Worm (Caenorhabditis elegans) whole organism, L4 larva: Measurements from ENCODE around the gene F01E11.20.
A peak's percentile ranks its signal among the peaks of the same experiment; 100 is the strongest.

ENCODE experiments used
- F26F4.8 ChIP-seq: fragments of 200-800 bp; sonication (Bioruptor generic); conservative IDR thresholded peaks from 2 replicates; pipeline ENCODE4 v1.3.6; 2022; ENCODE audit warnings: missing genetic modification characterization, missing compliant biosample characterization
- F49E8.2 ChIP-seq: sonication (generic microtip); optimal IDR thresholded peaks from 2 replicates; lab custom pipeline; 2016; ENCODE audit warnings: missing compliant biosample characterization, mild to moderate bottlenecking, missing genetic modification characterization, borderline replicate concordance
- T20F7.1 ChIP-seq: fragments of 200-800 bp; sonication (Bioruptor generic); optimal IDR thresholded peaks from 2 replicates; lab custom pipeline; 2018; ENCODE audit warnings: mild to moderate bottlenecking, missing genetic modification characterization, missing compliant biosample characterization
- T26A8.4 ChIP-seq: fragments of 200-800 bp; sonication (Bioruptor generic); IDR thresholded peaks from 2 replicates; pipeline ENCODE4 v1.3.6; 2022; ENCODE audit warnings: missing genetic modification characterization, missing compliant biosample characterization
- aha-1 ChIP-seq: fragments of 150-350 bp; peaks from one replicate; lab custom pipeline; 2014; ENCODE audit warnings: missing biosample characterization, missing genetic modification characterization
- ceh-20 ChIP-seq: fragments of 200-800 bp; sonication (Bioruptor generic); IDR thresholded peaks from 2 replicates; pipeline ENCODE4 v1.3.6; 2022; ENCODE audit warnings: missing genetic modification reagents, missing genetic modification characterization, missing compliant biosample characterization
- ceh-28 ChIP-seq: fragments of 150-350 bp; optimal IDR thresholded peaks from 2 replicates; lab custom pipeline; 2014; ENCODE audit warnings: missing biosample characterization, missing genetic modification reagents, missing genetic modification characterization
- ceh-32 ChIP-seq: sonication (generic microtip); optimal IDR thresholded peaks from 2 replicates; lab custom pipeline; 2016; ENCODE audit warnings: mild to moderate bottlenecking, missing genetic modification characterization, missing compliant biosample characterization; ENCODE audit not compliant: poor library complexity
- ceh-62 ChIP-seq: sonication (generic microtip); optimal IDR thresholded peaks from 2 replicates; lab custom pipeline; 2017; ENCODE audit warnings: missing biosample characterization, missing genetic modification characterization
- ceh-82 ChIP-seq: sonication (generic microtip); optimal IDR thresholded peaks from 2 replicates; lab custom pipeline; 2017; ENCODE audit warnings: missing biosample characterization, missing genetic modification characterization
- ces-1 ChIP-seq: fragments of 150-350 bp; sonication (generic microtip); optimal IDR thresholded peaks from 4 replicates; lab custom pipeline; 2014; ENCODE audit warnings: missing biosample characterization, missing genetic modification reagents, missing genetic modification characterization
- ctbp-1 ChIP-seq: fragments of 200-800 bp; sonication (Bioruptor generic); IDR thresholded peaks from 2 replicates; pipeline ENCODE4 v1.3.6; 2022; ENCODE audit warnings: missing genetic modification reagents, missing genetic modification characterization, missing compliant biosample characterization
- dpl-1 ChIP-seq: fragments of 150-350 bp; optimal IDR thresholded peaks from 2 replicates; lab custom pipeline; 2014; ENCODE audit warnings: missing biosample characterization, missing genetic modification reagents, missing genetic modification characterization
- fkh-10 ChIP-seq: fragments of 150-350 bp; optimal IDR thresholded peaks from 2 replicates; lab custom pipeline; 2014; ENCODE audit warnings: missing biosample characterization, missing genetic modification reagents, missing genetic modification characterization
- hlh-11 ChIP-seq: fragments of 200-800 bp; sonication (Bioruptor generic); optimal IDR thresholded peaks from 2 replicates; lab custom pipeline; 2018; ENCODE audit warnings: mild to moderate bottlenecking, missing genetic modification characterization, missing compliant biosample characterization
- hlh-30 ChIP-seq: sonication (generic microtip); optimal IDR thresholded peaks from 2 replicates; lab custom pipeline; 2017; ENCODE audit warnings: antibody characterized with exemption, mild to moderate bottlenecking, missing genetic modification characterization, missing compliant biosample characterization; ENCODE audit not compliant: insufficient read depth
- jun-1 ChIP-seq: fragments of 150-350 bp; optimal IDR thresholded peaks from 2 replicates; lab custom pipeline; 2014; ENCODE audit warnings: missing biosample characterization, missing genetic modification reagents, missing genetic modification characterization
- lim-7 ChIP-seq: fragments of 200-800 bp; sonication (Bioruptor generic); IDR thresholded peaks from 2 replicates; pipeline ENCODE4 v1.3.6; 2022; ENCODE audit warnings: missing genetic modification characterization, missing compliant biosample characterization
- lin-38 ChIP-seq: fragments of 200-800 bp; sonication (Bioruptor generic); IDR thresholded peaks from 2 replicates; pipeline ENCODE4 v1.3.6; 2022; ENCODE audit warnings: missing genetic modification reagents, missing genetic modification characterization, missing compliant biosample characterization
- lir-3 ChIP-seq: sonication (generic microtip); optimal IDR thresholded peaks from 2 replicates; lab custom pipeline; 2016; ENCODE audit warnings: mild to moderate bottlenecking, missing genetic modification characterization, missing compliant biosample characterization
- mdt-29 ChIP-seq: fragments of 200-800 bp; sonication (Bioruptor generic); IDR thresholded peaks from 2 replicates; pipeline ENCODE4 v1.3.6; 2022; ENCODE audit warnings: missing genetic modification reagents, missing genetic modification characterization, missing compliant biosample characterization
- mep-1 ChIP-seq: fragments of 150-350 bp; sonication (generic microtip); optimal IDR thresholded peaks from 3 replicates; lab custom pipeline; 2014; ENCODE audit warnings: missing biosample characterization, missing genetic modification characterization
- mxl-2 ChIP-seq: fragments of 200-800 bp; sonication (Bioruptor generic); conservative IDR thresholded peaks from 2 replicates; pipeline ENCODE4 v1.3.6; 2022; ENCODE audit warnings: missing genetic modification reagents, missing genetic modification characterization, missing compliant biosample characterization
- nhr-10 ChIP-seq: fragments of 150-350 bp; optimal IDR thresholded peaks from 2 replicates; lab custom pipeline; 2014; ENCODE audit warnings: missing biosample characterization, missing genetic modification characterization
- nhr-102 ChIP-seq: sonication (generic microtip); optimal IDR thresholded peaks from 2 replicates; lab custom pipeline; 2016; ENCODE audit warnings: mild to moderate bottlenecking, missing genetic modification characterization, moderate library complexity, missing compliant biosample characterization
- nhr-6 ChIP-seq: fragments of 150-350 bp; optimal IDR thresholded peaks from 2 replicates; lab custom pipeline; 2014; ENCODE audit warnings: missing biosample characterization, missing genetic modification characterization
- nhr-77 ChIP-seq: fragments of 150-350 bp; optimal IDR thresholded peaks from 2 replicates; lab custom pipeline; 2014; ENCODE audit warnings: missing biosample characterization, missing genetic modification characterization
- rbr-2 ChIP-seq: sonication (generic microtip); optimal IDR thresholded peaks from 2 replicates; lab custom pipeline; 2016; ENCODE audit warnings: missing genotype, missing genetic modification characterization, missing compliant biosample characterization
- set-16 ChIP-seq: fragments of 200-800 bp; sonication (Bioruptor generic); IDR thresholded peaks from 2 replicates; pipeline ENCODE4 v1.3.6; 2022; ENCODE audit warnings: missing genetic modification reagents, missing genetic modification characterization, missing compliant biosample characterization
- snpc-1.2 ChIP-seq: fragments of 200-800 bp; sonication (Bioruptor generic); IDR thresholded peaks from 2 replicates; pipeline ENCODE4 v1.3.6; 2022; ENCODE audit warnings: missing genetic modification reagents, missing genetic modification characterization, missing compliant biosample characterization
- snpc-4 ChIP-seq: fragments of 150-350 bp; optimal IDR thresholded peaks from 2 replicates; lab custom pipeline; 2014; ENCODE audit warnings: missing biosample characterization, missing genetic modification characterization
- spr-1 ChIP-seq: sonication (generic microtip); optimal IDR thresholded peaks from 2 replicates; lab custom pipeline; 2016; ENCODE audit warnings: mild to moderate bottlenecking, missing genetic modification characterization, missing compliant biosample characterization
- spr-3 ChIP-seq: fragments of 200-800 bp; sonication (Bioruptor generic); optimal IDR thresholded peaks from 2 replicates; lab custom pipeline; 2018; ENCODE audit warnings: mild to moderate bottlenecking, missing genetic modification characterization, missing compliant biosample characterization
- tag-97 ChIP-seq: fragments of 200-800 bp; sonication (Bioruptor generic); IDR thresholded peaks from 2 replicates; pipeline ENCODE4 v1.3.6; 2022; ENCODE audit warnings: missing genetic modification characterization, missing compliant biosample characterization
- tra-1 ChIP-seq: fragments of 200-800 bp; sonication (Bioruptor generic); IDR thresholded peaks from 2 replicates; pipeline ENCODE4 v1.3.6; 2022; ENCODE audit warnings: missing genetic modification reagents, missing genetic modification characterization, missing compliant biosample characterization
- unc-62 ChIP-seq, 3 experiments: fragments of 150-350 bp in 1 of 3; sonication (generic microtip); optimal IDR thresholded peaks in 2 of 3; peaks in 1 of 3; 1 replicate in 1 of 3; 2 replicates in 2 of 3; lab custom pipeline; 2014 to 2017; ENCODE audit warnings: missing biosample characterization in 3 of 3, missing genetic modification characterization in 3 of 3, missing genetic modification reagents in 3 of 3, missing genotype in 1 of 3
- zag-1 ChIP-seq: fragments of 150-350 bp; optimal IDR thresholded peaks from 2 replicates; lab custom pipeline; 2014; ENCODE audit warnings: missing biosample characterization, missing genetic modification characterization
- zip-2 ChIP-seq: fragments of 150-350 bp; optimal IDR thresholded peaks from 2 replicates; lab custom pipeline; 2014; ENCODE audit warnings: missing biosample characterization, missing genetic modification characterization

Gene F01E11.20

DNA sequence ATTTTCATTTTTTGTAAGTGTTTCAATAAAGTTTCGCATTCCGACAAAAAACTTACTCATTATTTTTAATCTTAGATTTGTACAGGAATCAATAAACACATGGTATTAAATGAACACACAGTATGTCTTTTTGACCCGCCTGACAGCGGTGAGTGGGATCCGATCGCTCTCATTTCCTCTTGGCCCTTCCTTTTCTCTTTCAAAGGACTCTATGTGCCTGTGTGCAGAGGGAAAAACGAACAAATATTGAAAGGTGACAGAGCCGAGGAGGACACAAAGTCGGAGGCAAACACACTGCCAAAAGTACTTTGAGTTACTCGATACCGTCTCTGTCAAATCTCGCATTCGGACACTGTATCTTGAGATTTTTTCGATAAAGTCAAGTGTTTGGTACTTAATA is at the start of gene F01E11.20, which contains the start of gene tsp-16:
TSS of gene F01E11.20 (minus strand) at position 101 of the 400 bp plus-strand sequence.
TSS of gene tsp-16 (minus strand) at position 173 of the 400 bp plus-strand sequence.
- no peak for TF ChIP-seq ceh-20 (GFP tag; lab: Robert Waterston, UW)
- TF ChIP-seq nhr-102 (tag; lab: Kevin White, UChicago), result no peak
- no peak for TF ChIP-seq mxl-2 (GFP tag; lab: Robert Waterston, UW)
- no peak for TF ChIP-seq zip-2 (tag; lab: Kevin White, UChicago)
- no peak for TF ChIP-seq dpl-1 (GFP tag; lab: Kevin White, UChicago)
- TF ChIP-seq T26A8.4, result no peak
- TF ChIP-seq nhr-6 (tag; lab: Kevin White, UChicago), result no peak
- TF ChIP-seq jun-1 (tag; lab: Kevin White, UChicago), result no peak
- no peak for TF ChIP-seq T20F7.1 (GFP tag; lab: Kevin White, UChicago)
- no peak for TF ChIP-seq fkh-10 (GFP tag; lab: Kevin White, UChicago)
- no peak for TF ChIP-seq lin-38
- TF ChIP-seq spr-3 (GFP tag; lab: Kevin White, UChicago), result no peak
- no peak for TF ChIP-seq rbr-2 (tag; lab: Kevin White, UChicago)
- no peak for TF ChIP-seq tra-1 (GFP tag; lab: Robert Waterston, UW)
- TF ChIP-seq mdt-29 (GFP tag; lab: Robert Waterston, UW), result no peak
- TF ChIP-seq ceh-32 (tag; lab: Kevin White, UChicago), result no peak
- no peak for TF ChIP-seq zag-1 (tag; lab: Kevin White, UChicago)
- no peak for TF ChIP-seq ceh-62 (tag; lab: Kevin White, UChicago)
- no peak for TF ChIP-seq unc-62 (GFP tag; optimal IDR thresholded peaks at IDR 0.05 in 1 of 2; lab: Kevin White, UChicago)
- no peak for TF ChIP-seq unc-62 (tag; optimal IDR thresholded peaks at IDR 0.05; lab: Kevin White, UChicago)

- peak; percentile 47 for TF ChIP-seq fkh-10 (GFP tag; lab: Kevin White, UChicago)
- no peak for TF ChIP-seq T26A8.4
- peak; percentile 97 for TF ChIP-seq ces-1 (GFP tag; lab: Kevin White, UChicago)
- peak; percentile 21 for TF ChIP-seq mep-1
- no peak for TF ChIP-seq lir-3 (tag; lab: Kevin White, UChicago)
- peak; percentile 22 for TF ChIP-seq aha-1 (tag; lab: Kevin White, UChicago)
- no peak for TF ChIP-seq snpc-1.2
- no peak for TF ChIP-seq spr-1
- TF ChIP-seq, all 104 proteins: peak for 4
Measured at ce11 chrX:7040760-7041159, 44.4 kb upstream of the F01E11.20 start.

- TF ChIP-seq aha-1 (tag; lab: Kevin White, UChicago) (peak; percentile 26), fkh-10 (GFP tag; lab: Kevin White, UChicago) (peak; percentile 7), ctbp-1 (0 out of 2 replicates have a peak, but pooled peaks have one; percentile 15), set-16 (GFP tag; lab: Robert Waterston, UW) (no peak)
Measured at ce11 chrX:7037998-7038397, 41.6 kb upstream of the F01E11.20 start.

DNA sequence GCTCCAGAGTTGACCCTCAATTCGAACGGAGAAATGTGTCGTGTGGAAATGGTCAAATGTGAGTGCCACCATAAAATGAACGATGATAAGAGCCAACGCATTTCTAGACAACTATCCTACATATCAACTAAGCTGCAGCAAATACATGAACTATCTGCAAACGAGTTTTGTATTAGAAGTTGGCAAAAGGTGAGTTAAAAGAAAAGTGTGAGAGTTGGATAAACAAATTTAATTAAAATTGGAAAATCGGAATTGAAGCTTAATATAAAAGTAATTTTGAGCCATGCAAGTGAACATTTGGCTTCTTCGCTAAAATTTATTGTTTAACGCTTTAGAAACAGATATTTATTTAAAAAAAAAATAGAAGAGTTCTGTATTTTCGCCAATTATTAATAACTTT is 39.6 kb upstream of the F01E11.20 start, which contains the start of gene cest-19:
TSS of gene cest-19 (minus strand) at position 101 of the 400 bp plus-strand sequence.
- TF ChIP-seq mdt-29 (GFP tag; lab: Robert Waterston, UW), result no peak
- TF ChIP-seq ceh-82 (tag; lab: Kevin White, UChicago), result no peak
- TF ChIP-seq spr-1, result no peak
- no peak for TF ChIP-seq F49E8.2 (tag; lab: Kevin White, UChicago)
- TF ChIP-seq hlh-11 (tag; lab: Kevin White, UChicago), result no peak
- no peak for TF ChIP-seq lim-7
- no peak for TF ChIP-seq ceh-28 (tag; lab: Kevin White, UChicago)
- TF ChIP-seq ceh-20 (GFP tag; lab: Robert Waterston, UW), result no peak
- TF ChIP-seq rbr-2 (tag; lab: Kevin White, UChicago), result no peak
- no peak for TF ChIP-seq nhr-10 (tag; lab: Kevin White, UChicago)
- no peak for TF ChIP-seq F26F4.8
- TF ChIP-seq nhr-102 (tag; lab: Kevin White, UChicago), result no peak
- TF ChIP-seq hlh-30 (tag; lab: Kevin White, UChicago), result no peak
- TF ChIP-seq ces-1 (GFP tag; lab: Kevin White, UChicago), result no peak
- no peak for TF ChIP-seq snpc-1.2
- TF ChIP-seq tag-97 (GFP tag; lab: Robert Waterston, UW), result no peak
- no peak for TF ChIP-seq snpc-4 (tag; lab: Kevin White, UChicago)
- no peak for TF ChIP-seq nhr-77 (tag; lab: Kevin White, UChicago)
- TF ChIP-seq, all 104 proteins: peak for 0
